Fruit fly (Drosophila melanogaster) whole organism, embryonic: Measurements from ENCODE around the gene CG5541.

Source experiments
- Adf1 ChIP-seq: fragments of 200-800 bp; sonication (Bioruptor generic); IDR thresholded peaks from 2 replicates; pipeline ENCODE4 v1.3.6; 2022; ENCODE audit warnings: missing biosample characterization, missing genetic modification characterization
- Asciz ChIP-seq: fragments of 200-800 bp; sonication (Bioruptor generic); optimal IDR thresholded peaks from 2 replicates; lab custom pipeline; 2017; ENCODE audit warnings: missing biosample characterization, mild to moderate bottlenecking, missing genetic modification characterization, missing genetic modification reagents
- Atf3 ChIP-seq: fragments of 200-800 bp; sonication (Bioruptor generic); optimal IDR thresholded peaks from 3 replicates; lab custom pipeline; 2016; ENCODE audit warnings: missing biosample characterization, missing genetic modification characterization
- Atf6 ChIP-seq: fragments of 200-800 bp; sonication (Bioruptor generic); IDR thresholded peaks from 2 replicates; pipeline ENCODE4 v1.3.6; 2022; ENCODE audit warnings: missing biosample characterization, missing genetic modification characterization
- BEAF-32 ChIP-seq: fragments of 200-800 bp; sonication (Bioruptor generic); optimal IDR thresholded peaks from 3 replicates; lab custom pipeline; 2017; ENCODE audit warnings: missing biosample characterization, missing genetic modification characterization, mild to moderate bottlenecking, moderate library complexity, missing genetic modification reagents
- CG10147 ChIP-seq: fragments of 200-800 bp; sonication (Bioruptor generic); optimal IDR thresholded peaks from 2 replicates; lab custom pipeline; 2019; ENCODE audit warnings: missing biosample characterization, mild to moderate bottlenecking, missing genetic modification characterization, moderate library complexity
- CG10654 ChIP-seq: fragments of 200-800 bp; sonication (Bioruptor generic); optimal IDR thresholded peaks from 2 replicates; lab custom pipeline; 2016; ENCODE audit warnings: missing biosample characterization, missing genetic modification characterization
- CG11247 ChIP-seq: fragments of 200-800 bp; sonication (Bioruptor generic); IDR thresholded peaks from 2 replicates; pipeline ENCODE4 v1.3.6; 2022; ENCODE audit warnings: missing biosample characterization, missing genetic modification characterization
- CG12155 ChIP-seq: fragments of 200-800 bp; sonication (Bioruptor generic); optimal IDR thresholded peaks from 3 replicates; lab custom pipeline; 2016; ENCODE audit warnings: missing biosample characterization, missing genetic modification characterization
- CG14050 ChIP-seq: fragments of 200-800 bp; sonication (Bioruptor generic); IDR thresholded peaks from 3 replicates; pipeline ENCODE4 v1.3.6; 2022; ENCODE audit warnings: missing biosample characterization, missing genetic modification characterization
- CG15601 ChIP-seq: fragments of 200-800 bp; sonication (Bioruptor generic); optimal IDR thresholded peaks from 3 replicates; lab custom pipeline; 2019; ENCODE audit warnings: missing biosample characterization, mild to moderate bottlenecking, missing genetic modification characterization, moderate library complexity
- CG15696 ChIP-seq: fragments of 200-800 bp; sonication (Bioruptor generic); optimal IDR thresholded peaks from 2 replicates; lab custom pipeline; 2019; ENCODE audit warnings: missing biosample characterization, mild to moderate bottlenecking, missing genetic modification characterization, moderate library complexity
- CG17612 ChIP-seq: fragments of 200-800 bp; sonication (Bioruptor generic); IDR thresholded peaks from 2 replicates; pipeline ENCODE4 v1.3.6; 2022; ENCODE audit warnings: missing biosample characterization, missing genetic modification characterization
- CG18476 ChIP-seq: fragments of 200-800 bp; sonication (Bioruptor generic); optimal IDR thresholded peaks from 2 replicates; lab custom pipeline; 2016; ENCODE audit warnings: missing biosample characterization, mild to moderate bottlenecking, missing genetic modification characterization
- CG2199 ChIP-seq: fragments of 200-800 bp; sonication (Bioruptor generic); IDR thresholded peaks from 3 replicates; pipeline ENCODE4 v1.3.6; 2022; ENCODE audit warnings: missing biosample characterization, missing genetic modification characterization
- CG33213 ChIP-seq: fragments of 200-800 bp; sonication (Bioruptor generic); optimal IDR thresholded peaks from 3 replicates; lab custom pipeline; 2016; ENCODE audit warnings: missing biosample characterization, missing genetic modification characterization
- CG4424 ChIP-seq: fragments of 200-800 bp; sonication (Bioruptor generic); optimal IDR thresholded peaks from 3 replicates; lab custom pipeline; 2016; ENCODE audit warnings: missing biosample characterization, missing genetic modification characterization
- CG6654 ChIP-seq: fragments of 200-800 bp; sonication (Bioruptor generic); optimal IDR thresholded peaks from 2 replicates; lab custom pipeline; 2017; ENCODE audit warnings: missing biosample characterization, mild to moderate bottlenecking, missing genetic modification characterization
- CG6683 ChIP-seq: fragments of 200-800 bp; sonication (Bioruptor generic); optimal IDR thresholded peaks from 2 replicates; lab custom pipeline; 2017; ENCODE audit warnings: missing biosample characterization, mild to moderate bottlenecking, missing genetic modification characterization, missing genetic modification reagents
- CG7357 ChIP-seq: fragments of 200-800 bp; sonication (Bioruptor generic); IDR thresholded peaks from 3 replicates; pipeline ENCODE4 v1.3.6; 2022; ENCODE audit warnings: missing biosample characterization, missing genetic modification characterization
- CG7839 ChIP-seq: fragments of 200-800 bp; sonication (Bioruptor generic); optimal IDR thresholded peaks from 3 replicates; lab custom pipeline; 2018; ENCODE audit warnings: missing biosample characterization, mild to moderate bottlenecking, missing genetic modification characterization, moderate library complexity
- Camta ChIP-seq: fragments of 200-800 bp; sonication (Bioruptor generic); optimal IDR thresholded peaks from 2 replicates; lab custom pipeline; 2016; ENCODE audit warnings: missing biosample characterization, missing genetic modification characterization
- CrebB ChIP-seq: fragments of 200-800 bp; sonication (Bioruptor generic); optimal IDR thresholded peaks from 3 replicates; lab custom pipeline; 2018; ENCODE audit warnings: missing biosample characterization, mild to moderate bottlenecking, missing genetic modification characterization
- Deaf1 ChIP-seq: fragments of 200-800 bp; optimal IDR thresholded peaks from 3 replicates; lab custom pipeline; 2019; ENCODE audit warnings: missing biosample characterization, mild to moderate bottlenecking, missing genetic modification characterization, moderate library complexity
- Drgx ChIP-seq: fragments of 200-800 bp; sonication (Bioruptor generic); IDR thresholded peaks from 2 replicates; pipeline ENCODE4 v1.3.6; 2022; ENCODE audit warnings: missing biosample characterization, missing genetic modification characterization
- Elba2 ChIP-seq: fragments of 200-800 bp; sonication (Bioruptor generic); optimal IDR thresholded peaks from 3 replicates; lab custom pipeline; 2016; ENCODE audit warnings: missing biosample characterization, missing genetic modification characterization
- Gug ChIP-seq: fragments of 200-800 bp; sonication (Bioruptor generic); IDR thresholded peaks from 4 replicates; pipeline ENCODE4 v1.3.6; 2022; ENCODE audit warnings: missing biosample characterization, missing genetic modification characterization
- H2.0 ChIP-seq: fragments of 200-800 bp; sonication (Bioruptor generic); IDR thresholded peaks from 2 replicates; pipeline ENCODE4 v1.3.6; 2022; ENCODE audit warnings: missing biosample characterization, missing genetic modification characterization
- Hmx ChIP-seq: fragments of 200-800 bp; sonication (Bioruptor generic); optimal IDR thresholded peaks from 2 replicates; lab custom pipeline; 2016; ENCODE audit warnings: missing biosample characterization, missing genetic modification characterization
- Med ChIP-seq: fragments of 200-800 bp; sonication (Bioruptor generic); peaks from one replicate; lab custom pipeline; 2016; ENCODE audit warnings: missing biosample characterization, missing genetic modification characterization, mild to moderate bottlenecking, inconsistent platforms, moderate library complexity
- Oli ChIP-seq: fragments of 200-800 bp; sonication (Bioruptor generic); optimal IDR thresholded peaks from 2 replicates; lab custom pipeline; 2018; ENCODE audit warnings: missing biosample characterization, mild to moderate bottlenecking, missing genetic modification characterization, moderate library complexity
- Opbp ChIP-seq: fragments of 200-800 bp; sonication (Bioruptor generic); IDR thresholded peaks from 3 replicates; pipeline ENCODE4 v1.3.6; 2022; ENCODE audit warnings: missing biosample characterization, missing genetic modification characterization; ENCODE audit not compliant: partially characterized antibody
- Poxn ChIP-seq: fragments of 200-800 bp; sonication (Bioruptor generic); IDR thresholded peaks from 2 replicates; pipeline ENCODE4 v1.3.6; 2022; ENCODE audit warnings: missing biosample characterization, missing genetic modification characterization
- Spps ChIP-seq: fragments of 200-800 bp; sonication (Bioruptor generic); optimal IDR thresholded peaks from 2 replicates; lab custom pipeline; 2018; ENCODE audit warnings: missing biosample characterization, mild to moderate bottlenecking, missing genetic modification characterization
- bab2 ChIP-seq: fragments of 200-800 bp; sonication (Bioruptor generic); optimal IDR thresholded peaks from 2 replicates; lab custom pipeline; 2016; ENCODE audit warnings: missing biosample characterization, missing genetic modification characterization
- chinmo ChIP-seq: fragments of 200-800 bp; sonication (Bioruptor generic); IDR thresholded peaks from 4 replicates; pipeline ENCODE4 v1.3.6; 2022; ENCODE audit warnings: missing biosample characterization, missing genetic modification characterization; ENCODE audit not compliant: partially characterized antibody
- ci ChIP-seq: fragments of 200-800 bp; sonication (Bioruptor generic); IDR thresholded peaks from 3 replicates; pipeline ENCODE4 v1.3.6; 2022; ENCODE audit warnings: missing biosample characterization, missing genetic modification characterization
- crol ChIP-seq: fragments of 200-800 bp; sonication (Bioruptor generic); IDR thresholded peaks from 2 replicates; pipeline ENCODE4 v1.3.6; 2022; ENCODE audit warnings: missing biosample characterization, missing genetic modification characterization
- danr ChIP-seq: fragments of 200-800 bp; sonication (Bioruptor generic); IDR thresholded peaks from 2 replicates; pipeline ENCODE4 v1.3.6; 2022; ENCODE audit warnings: missing biosample characterization, missing genetic modification characterization
- ems ChIP-seq: fragments of 200-800 bp; sonication (Bioruptor generic); optimal IDR thresholded peaks from 3 replicates; lab custom pipeline; 2016; ENCODE audit warnings: missing biosample characterization, missing genetic modification characterization
- org-1 ChIP-seq: fragments of 200-800 bp; sonication (Bioruptor generic); optimal IDR thresholded peaks from 2 replicates; lab custom pipeline; 2017; ENCODE audit warnings: missing biosample characterization, missing genetic modification characterization
- pfk ChIP-seq: fragments of 200-800 bp; sonication (Bioruptor generic); optimal IDR thresholded peaks from 2 replicates; lab custom pipeline; 2018; ENCODE audit warnings: missing biosample characterization, mild to moderate bottlenecking, missing genetic modification characterization, moderate library complexity
- sd ChIP-seq: fragments of 200-800 bp; sonication (Bioruptor generic); optimal IDR thresholded peaks from 3 replicates; lab custom pipeline; 2018; ENCODE audit warnings: missing biosample characterization, mild to moderate bottlenecking, missing genetic modification characterization, moderate library complexity
- sens ChIP-seq: fragments of 200-800 bp; sonication (Bioruptor generic); peaks from one replicate; lab custom pipeline; 2016; ENCODE audit warnings: missing biosample characterization, missing genetic modification characterization
- slou ChIP-seq: fragments of 200-800 bp; sonication (Bioruptor generic); optimal IDR thresholded peaks from 3 replicates; lab custom pipeline; 2016; ENCODE audit warnings: missing biosample characterization, missing genetic modification characterization
- sob ChIP-seq: fragments of 200-800 bp; sonication (Bioruptor generic); IDR thresholded peaks from 2 replicates; pipeline ENCODE4 v1.3.6; 2022; ENCODE audit warnings: missing biosample characterization, missing genetic modification characterization
- tio ChIP-seq: fragments of 200-800 bp; sonication (Bioruptor generic); optimal IDR thresholded peaks from 2 replicates; lab custom pipeline; 2017; ENCODE audit warnings: missing biosample characterization, missing genetic modification characterization, inconsistent platforms
- toy ChIP-seq: fragments of 200-800 bp; sonication (Bioruptor generic); IDR thresholded peaks from 2 replicates; pipeline ENCODE4 v1.3.6; 2022; ENCODE audit warnings: missing biosample characterization, missing genetic modification characterization
- unc-4 ChIP-seq: fragments of 200-800 bp; sonication (Bioruptor generic); IDR thresholded peaks from 2 replicates; pipeline ENCODE4 v1.3.6; 2022; ENCODE audit warnings: missing biosample characterization, missing genetic modification characterization; ENCODE audit not compliant: partially characterized antibody

Gene CG5541

DNA sequence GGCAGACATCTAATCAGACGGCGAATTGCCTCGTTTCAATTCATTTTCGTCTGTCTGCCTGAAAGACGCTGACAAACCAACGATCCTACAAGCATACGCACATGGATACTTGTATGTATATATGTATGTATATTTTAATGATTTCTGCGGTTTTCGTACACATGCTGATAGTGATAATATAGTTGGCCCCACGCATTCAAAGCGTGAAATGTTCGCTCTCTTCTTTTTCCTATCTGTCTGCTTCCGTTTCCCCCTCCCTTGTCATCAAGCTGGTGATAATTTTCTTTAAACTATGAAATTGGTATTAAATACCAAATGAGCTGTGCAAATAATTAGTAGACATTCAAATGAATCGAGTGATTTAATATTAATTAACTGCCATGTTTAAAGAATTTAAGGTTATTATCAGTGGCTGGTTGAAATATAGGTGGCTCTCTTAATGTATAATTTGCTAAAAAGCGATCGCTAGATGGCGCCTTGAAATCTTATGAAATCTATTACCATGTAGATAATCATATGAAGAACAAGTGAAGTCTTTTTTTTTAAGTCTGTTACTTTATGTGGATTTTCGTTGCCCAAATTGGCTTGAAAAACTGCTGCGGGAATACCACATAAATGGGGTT, 37.0 kb downstream of the CG5541 start, which contains the start of gene CG33177 (continued):
- no peak; the same call in 2 of the 3 replicates for TF ChIP-seq Opbp (GFP tag; lab: Robert Waterston, UW)
- TF ChIP-seq sens (GFP tag; lab: Kevin White, UChicago) = peak; percentile 79
- no peak for TF ChIP-seq Atf6 (GFP tag; lab: Robert Waterston, UW)
- TF ChIP-seq bab2 (GFP tag; lab: Kevin White, UChicago) = no peak
- TF ChIP-seq Atf3 (GFP tag; lab: Kevin White, UChicago) = no peak
- no peak for TF ChIP-seq CG10147 (GFP tag; lab: Kevin White, UChicago)
- TF ChIP-seq CG2199 (GFP tag; lab: Robert Waterston, UW) = peak; percentile 83; the same call in 2 of the 3 replicates
- TF ChIP-seq Hmx = no peak
- TF ChIP-seq sob (GFP tag; lab: Robert Waterston, UW) = no peak
- no peak for TF ChIP-seq Oli (tag; lab: Kevin White, UChicago)
- TF ChIP-seq CG33213 (GFP tag; lab: Kevin White, UChicago) = no peak
- no peak for TF ChIP-seq CG12155
- TF ChIP-seq CG6654 = no peak
- TF ChIP-seq toy (GFP tag; lab: Robert Waterston, UW) = no peak
- TF ChIP-seq Drgx (GFP tag; lab: Robert Waterston, UW) = no peak
- no peak for TF ChIP-seq ems
- TF ChIP-seq Camta (GFP tag; lab: Kevin White, UChicago) = no peak
- no peak for TF ChIP-seq org-1
- TF ChIP-seq Poxn (GFP tag; lab: Robert Waterston, UW) = no peak
- no peak for TF ChIP-seq slou
- TF ChIP-seq danr (GFP tag; lab: Robert Waterston, UW) = no peak
- no peak for TF ChIP-seq CG17612 (GFP tag; lab: Robert Waterston, UW)
- no peak for TF ChIP-seq H2.0
- no peak for TF ChIP-seq Adf1 (GFP tag; lab: Robert Waterston, UW)
- TF ChIP-seq CG11247 (GFP tag; lab: Robert Waterston, UW) = no peak
- no peak for TF ChIP-seq Elba2 (GFP tag; lab: Kevin White, UChicago)
- TF ChIP-seq CrebB (tag; lab: Kevin White, UChicago) = no peak
- peak; percentile 11 for TF ChIP-seq Deaf1 (tag; lab: Kevin White, UChicago)
- TF ChIP-seq CG18476 (GFP tag; lab: Kevin White, UChicago) = no peak
- TF ChIP-seq CG6683 (GFP tag; lab: Kevin White, UChicago) = no peak
- no peak for TF ChIP-seq tio (GFP tag; lab: Kevin White, UChicago)
- TF ChIP-seq Gug (GFP tag; lab: Robert Waterston, UW) = no peak
- TF ChIP-seq CG7839 (tag; lab: Kevin White, UChicago) = peak; percentile 44
- TF ChIP-seq CG14050 (GFP tag; lab: Robert Waterston, UW) = no peak
- no peak for TF ChIP-seq pfk (GFP tag; lab: Kevin White, UChicago)
- peak; percentile 1 for TF ChIP-seq BEAF-32 (GFP tag; lab: Kevin White, UChicago)
- no peak for TF ChIP-seq Spps
- TF ChIP-seq CG4424 (GFP tag; lab: Kevin White, UChicago) = no peak

dm6 chrX:15082681-15083080, 38.8 kb downstream of the CG5541 start, which contains the start of gene CG33178:
CG33178 (plus strand) TSS chrX:15082827.
- TF ChIP-seq CG7357 (GFP tag; lab: Robert Waterston, UW) = no peak
- peak; percentile 80; the same call in 3 of the 4 replicates for TF ChIP-seq chinmo (GFP tag; lab: Robert Waterston, UW)
- peak; percentile 61 for TF ChIP-seq Med (GFP tag; lab: Kevin White, UChicago)
- peak; percentile 49 for TF ChIP-seq sd
- peak; percentile 17 for TF ChIP-seq Deaf1 (tag; lab: Kevin White, UChicago)
- 0 out of 2 replicates have a peak, but pooled peaks have one; percentile 20 for TF ChIP-seq Atf6 (GFP tag; lab: Robert Waterston, UW)
- TF ChIP-seq ci (GFP tag; lab: Robert Waterston, UW) = 0 out of 3 replicates have a peak, but pooled peaks have one; percentile 6
- no peak for TF ChIP-seq CG15601 (tag; lab: Kevin White, UChicago)
- TF ChIP-seq Asciz (GFP tag; lab: Kevin White, UChicago) = no peak
- no peak for TF ChIP-seq CG10654 (GFP tag; lab: Kevin White, UChicago)
- no peak for TF ChIP-seq crol (GFP tag; lab: Robert Waterston, UW)
- no peak for TF ChIP-seq unc-4
- no peak for TF ChIP-seq CG15696 (tag; lab: Kevin White, UChicago)
